Worm (Caenorhabditis elegans) whole organism, L4 larva: ENCODE measurements around the gene C30G12.6.

Experiments used
- R02D3.7 ChIP-seq: fragments of 150-350 bp; sonication (generic microtip); optimal IDR thresholded peaks from 3 replicates; lab custom pipeline; 2014; ENCODE audit warnings: missing biosample characterization, missing genetic modification characterization
- ZK546.5 ChIP-seq, 2 experiments: sonication (generic microtip); optimal IDR thresholded peaks; 2 replicates each; lab custom pipeline; 2017; ENCODE audit warnings: missing biosample characterization in 2 of 2, missing genetic modification characterization in 2 of 2
- aha-1 ChIP-seq: fragments of 150-350 bp; peaks from one replicate; lab custom pipeline; 2014; ENCODE audit warnings: missing biosample characterization, missing genetic modification characterization
- ama-1 ChIP-seq: fragments of 150-350 bp; optimal IDR thresholded peaks from 2 replicates; lab custom pipeline; 2014; ENCODE audit warnings: inconsistent platforms, mixed read lengths
- fkh-10 ChIP-seq: fragments of 150-350 bp; optimal IDR thresholded peaks from 2 replicates; lab custom pipeline; 2014; ENCODE audit warnings: missing biosample characterization, missing genetic modification reagents, missing genetic modification characterization
- lir-3 ChIP-seq: sonication (generic microtip); optimal IDR thresholded peaks from 2 replicates; lab custom pipeline; 2016; ENCODE audit warnings: mild to moderate bottlenecking, missing genetic modification characterization, missing compliant biosample characterization
- nhr-111 ChIP-seq: fragments of 200-800 bp; sonication (Bioruptor generic); optimal IDR thresholded peaks from 2 replicates; lab custom pipeline; 2018; ENCODE audit warnings: mild to moderate bottlenecking, missing genetic modification characterization, missing compliant biosample characterization
- nhr-25 ChIP-seq: sonication (generic microtip); optimal IDR thresholded peaks from 2 replicates; lab custom pipeline; 2017; ENCODE audit warnings: missing genetic modification characterization, mild to moderate bottlenecking, missing compliant biosample characterization, antibody characterized with exemption, moderate library complexity, borderline replicate concordance; ENCODE audit not compliant: insufficient read depth
- pqm-1 ChIP-seq: sonication (generic microtip); optimal IDR thresholded peaks from 2 replicates; lab custom pipeline; 2017; ENCODE audit warnings: missing biosample characterization, missing genetic modification characterization
- snpc-1.2 ChIP-seq: fragments of 200-800 bp; sonication (Bioruptor generic); IDR thresholded peaks from 2 replicates; pipeline ENCODE4 v1.3.6; 2022; ENCODE audit warnings: missing genetic modification reagents, missing genetic modification characterization, missing compliant biosample characterization
- ztf-11 ChIP-seq: fragments of 150-350 bp; optimal IDR thresholded peaks from 2 replicates; lab custom pipeline; 2014; ENCODE audit warnings: missing biosample characterization, missing genetic modification characterization

DNA sequence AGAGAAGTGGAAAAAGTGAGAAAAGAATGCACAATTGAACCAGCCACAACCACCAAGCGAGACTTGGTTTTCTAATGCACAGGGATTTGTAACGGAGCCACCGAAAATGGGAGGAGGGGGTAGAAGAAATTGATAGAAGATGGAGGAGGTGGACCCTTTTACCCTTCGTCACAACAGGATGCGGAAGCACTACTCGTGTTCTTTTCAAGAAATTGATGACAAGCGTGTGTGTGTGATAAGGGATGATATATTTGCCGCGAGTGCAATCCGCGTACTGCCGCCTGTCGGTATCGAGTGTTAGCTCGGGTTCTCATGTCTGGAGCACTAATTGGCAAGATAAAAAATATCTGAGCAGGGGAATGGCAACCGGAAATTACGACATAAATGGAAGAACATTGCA is 28.1 kb upstream of the C30G12.6 start, which contains the start of gene F21D12.3:
- TF ChIP-seq lir-3 (tag; lab: Kevin White, UChicago) (no peak), ama-1 (no peak), nhr-111 (GFP tag; lab: Kevin White, UChicago) (no peak), snpc-1.2 (GFP tag; lab: Robert Waterston, UW) (no peak), aha-1 (tag; lab: Kevin White, UChicago) (no peak), ZK546.5 (tag; optimal IDR thresholded peaks at IDR 0.05; lab: Kevin White, UChicago) (no peak), nhr-25 (tag; lab: Kevin White, UChicago) (no peak), pqm-1 (tag; lab: Kevin White, UChicago) (no peak), fkh-10 (no peak), R02D3.7 (tag; lab: Kevin White, UChicago) (no peak), ztf-11 (tag; lab: Kevin White, UChicago) (no peak)
